Worm (Caenorhabditis elegans) whole organism, L3 larva: ENCODE data around the gene Y47D3A.34.

Experiments
- ceh-16 ChIP-seq: sonication (generic microtip); optimal IDR thresholded peaks from 2 replicates; lab custom pipeline; 2017; ENCODE audit warnings: missing biosample characterization, missing genetic modification characterization
- elt-1 ChIP-seq: fragments of 150-350 bp; optimal IDR thresholded peaks from 2 replicates; lab custom pipeline; 2014; ENCODE audit warnings: missing biosample characterization, missing genetic modification characterization
- elt-2 ChIP-seq: sonication (generic microtip); optimal IDR thresholded peaks from 2 replicates; lab custom pipeline; 2016; ENCODE audit warnings: missing genetic modification reagents, mild to moderate bottlenecking, missing genetic modification characterization, missing compliant biosample characterization
- fkh-10 ChIP-seq: sonication (generic microtip); optimal IDR thresholded peaks from 2 replicates; lab custom pipeline; 2017; ENCODE audit warnings: missing biosample characterization, missing genetic modification reagents, missing genetic modification characterization
- nfya-1 ChIP-seq: sonication (generic microtip); optimal IDR thresholded peaks from 2 replicates; lab custom pipeline; 2017; ENCODE audit warnings: missing genetic modification characterization, mild to moderate bottlenecking, missing compliant biosample characterization, antibody characterized with exemption, moderate library complexity; ENCODE audit not compliant: insufficient read depth
- nhr-76 ChIP-seq: fragments of 150-350 bp; sonication (generic microtip); optimal IDR thresholded peaks from 5 replicates; lab custom pipeline; 2014; ENCODE audit warnings: missing biosample characterization, missing genetic modification characterization
- zag-1 ChIP-seq: fragments of 150-350 bp; optimal IDR thresholded peaks from 2 replicates; lab custom pipeline; 2014; ENCODE audit warnings: missing biosample characterization, missing genetic modification characterization

- no peak for TF ChIP-seq elt-1 (tag; lab: Kevin White, UChicago)
- no peak for TF ChIP-seq fkh-10 (GFP tag; lab: Kevin White, UChicago)
- TF ChIP-seq nfya-1 (tag; lab: Kevin White, UChicago), result no peak
- no peak for TF ChIP-seq nhr-76 (tag; lab: Kevin White, UChicago)
- TF ChIP-seq elt-2 (tag; lab: Kevin White, UChicago), result no peak
- TF ChIP-seq zag-1 (tag; lab: Kevin White, UChicago), result no peak
- TF ChIP-seq ceh-16 (tag; lab: Kevin White, UChicago), result no peak
These were observed 45.3 kb upstream of the Y47D3A.34 start for ce11 chrIII:11279954-11280353.
